Worm (Caenorhabditis elegans) whole organism, midembryonic: ENCODE data around the gene W04G3.11.

ENCODE experiments used
- T22C8.4 ChIP-seq: fragments of 200-800 bp; sonication (Bioruptor generic); IDR thresholded peaks from 2 replicates; pipeline ENCODE4 v1.3.6; 2022; ENCODE audit warnings: missing genetic modification characterization, missing compliant biosample characterization
- cog-1 ChIP-seq: sonication (generic microtip); optimal IDR thresholded peaks from 2 replicates; lab custom pipeline; 2016; ENCODE audit warnings: missing genetic modification characterization, missing compliant biosample characterization
- flt-1 ChIP-seq: fragments of 200-800 bp; sonication (Bioruptor generic); IDR thresholded peaks from 2 replicates; pipeline ENCODE4 v1.3.6; 2022; ENCODE audit warnings: missing genetic modification characterization, missing compliant biosample characterization
- klf-2 ChIP-seq: fragments of 200-800 bp; sonication (Bioruptor generic); conservative IDR thresholded peaks from 2 replicates; pipeline ENCODE4 v1.3.6; 2022; ENCODE audit warnings: missing genetic modification reagents, missing genetic modification characterization, missing compliant biosample characterization
- med-1 ChIP-seq: sonication (generic microtip); optimal IDR thresholded peaks from 2 replicates; lab custom pipeline; 2017; ENCODE audit warnings: missing genetic modification characterization, mild to moderate bottlenecking, missing compliant biosample characterization, antibody characterized with exemption, missing genetic modification reagents; ENCODE audit not compliant: insufficient read depth
- ref-1 ChIP-seq: fragments of 200-800 bp; sonication (Bioruptor generic); conservative IDR thresholded peaks from 2 replicates; pipeline ENCODE4 v1.3.6; 2022; ENCODE audit warnings: missing genetic modification reagents, missing genetic modification characterization, missing compliant biosample characterization
- tab-1 ChIP-seq: fragments of 200-800 bp; sonication (Bioruptor generic); IDR thresholded peaks from 2 replicates; pipeline ENCODE4 v1.3.6; 2022; ENCODE audit warnings: missing genetic modification characterization, missing compliant biosample characterization
- ztf-23 ChIP-seq: fragments of 200-800 bp; sonication (Bioruptor generic); IDR thresholded peaks from 2 replicates; pipeline ENCODE4 v1.3.6; 2022; ENCODE audit warnings: missing genetic modification reagents, missing genetic modification characterization, missing compliant biosample characterization
- ztf-29 ChIP-seq: fragments of 200-800 bp; sonication (Bioruptor generic); IDR thresholded peaks from 2 replicates; pipeline ENCODE4 v1.3.6; 2022; ENCODE audit warnings: missing genetic modification reagents, missing genetic modification characterization, missing compliant biosample characterization

The W04G3.11 gene

ce11 chrX:11093985-11094593, 5.1 kb downstream of the W04G3.11 start:
- peak; percentile 90 for TF ChIP-seq flt-1 (GFP tag; lab: Robert Waterston, UW)
- TF ChIP-seq T22C8.4 (GFP tag; lab: Robert Waterston, UW), result peak; percentile 100
- no peak for TF ChIP-seq ref-1 (GFP tag; lab: Robert Waterston, UW)
- TF ChIP-seq tab-1, result no peak; the same call in none of the 2 replicates
- TF ChIP-seq med-1 (GFP tag; lab: Kevin White, UChicago), result peak; percentile 76
- TF ChIP-seq ztf-23 (GFP tag; lab: Robert Waterston, UW), result peak; percentile 93
- peak; percentile 69 for TF ChIP-seq ztf-29 (GFP tag; lab: Robert Waterston, UW)
- TF ChIP-seq cog-1 (tag; lab: Kevin White, UChicago), result peak; percentile 98
- peak; percentile 85 for TF ChIP-seq klf-2 (GFP tag; lab: Robert Waterston, UW)

- TF ChIP-seq cog-1 (tag; lab: Kevin White, UChicago), result peak; percentile 83
- TF ChIP-seq tab-1, result peak; percentile 90
- TF ChIP-seq ztf-29 (GFP tag; lab: Robert Waterston, UW), result peak; percentile 79
- TF ChIP-seq ref-1 (GFP tag; lab: Robert Waterston, UW), result peak; percentile 85
- peak; percentile 35 for TF ChIP-seq med-1 (GFP tag; lab: Kevin White, UChicago)
- peak; percentile 86 for TF ChIP-seq ztf-23 (GFP tag; lab: Robert Waterston, UW)
- peak; percentile 86 for TF ChIP-seq T22C8.4 (GFP tag; lab: Robert Waterston, UW)
- peak; percentile 82 for TF ChIP-seq klf-2 (GFP tag; lab: Robert Waterston, UW)
- TF ChIP-seq flt-1 (GFP tag; lab: Robert Waterston, UW), result peak; percentile 94
These were observed 6.5 kb downstream of the W04G3.11 start for ce11 chrX:11095480-11095879.

ce11 chrX:11097343-11097742, 8.3 kb downstream of the W04G3.11 start:
- TF ChIP-seq flt-1 (GFP tag; lab: Robert Waterston, UW) (no peak), tab-1 (no peak), ref-1 (GFP tag; lab: Robert Waterston, UW) (no peak), klf-2 (GFP tag; lab: Robert Waterston, UW) (no peak), ztf-29 (GFP tag; lab: Robert Waterston, UW) (no peak), cog-1 (tag; lab: Kevin White, UChicago) (no peak), T22C8.4 (GFP tag; lab: Robert Waterston, UW) (no peak), med-1 (GFP tag; lab: Kevin White, UChicago) (no peak), ztf-23 (GFP tag; lab: Robert Waterston, UW) (no peak)

ce11 chrX:11098086-11098485, 9.1 kb downstream of the W04G3.11 start, which contains the start of gene W02H3.3:
W02H3.3 (minus strand) TSS chrX:11098186.
- TF ChIP-seq flt-1 (GFP tag; lab: Robert Waterston, UW), result no peak
- no peak for TF ChIP-seq ztf-29 (GFP tag; lab: Robert Waterston, UW)
- TF ChIP-seq cog-1 (tag; lab: Kevin White, UChicago), result no peak
- TF ChIP-seq ztf-23 (GFP tag; lab: Robert Waterston, UW), result no peak
- no peak for TF ChIP-seq T22C8.4 (GFP tag; lab: Robert Waterston, UW)
- TF ChIP-seq med-1 (GFP tag; lab: Kevin White, UChicago), result no peak
- TF ChIP-seq ref-1 (GFP tag; lab: Robert Waterston, UW), result no peak
- TF ChIP-seq klf-2 (GFP tag; lab: Robert Waterston, UW), result no peak
- TF ChIP-seq tab-1, result no peak

- TF ChIP-seq tab-1 (no peak), cog-1 (tag; lab: Kevin White, UChicago) (no peak), klf-2 (GFP tag; lab: Robert Waterston, UW) (no peak), T22C8.4 (GFP tag; lab: Robert Waterston, UW) (no peak), ref-1 (GFP tag; lab: Robert Waterston, UW) (no peak)
These were observed 14.2 kb downstream of the W04G3.11 start for ce11 chrX:11103173-11103572.

ce11 chrX:11104883-11105629, 16.1 kb downstream of the W04G3.11 start, which contains the start of gene W02H3.1:
W02H3.1 (minus strand) TSS chrX:11105460.
- TF ChIP-seq tab-1 (no peak), med-1 (GFP tag; lab: Kevin White, UChicago) (no peak), T22C8.4 (GFP tag; lab: Robert Waterston, UW) (no peak), flt-1 (GFP tag; lab: Robert Waterston, UW) (no peak), klf-2 (GFP tag; lab: Robert Waterston, UW) (no peak), ztf-29 (GFP tag; lab: Robert Waterston, UW) (no peak)

ce11 chrX:11107076-11107475, 18.1 kb downstream of the W04G3.11 start, which contains the start of gene clc-17:
clc-17 (plus strand) TSS chrX:11107376.
- no peak for TF ChIP-seq med-1 (GFP tag; lab: Kevin White, UChicago)
- TF ChIP-seq klf-2 (GFP tag; lab: Robert Waterston, UW), result no peak
- TF ChIP-seq flt-1 (GFP tag; lab: Robert Waterston, UW), result no peak
- no peak for TF ChIP-seq ztf-29 (GFP tag; lab: Robert Waterston, UW)
- no peak for TF ChIP-seq ztf-23 (GFP tag; lab: Robert Waterston, UW)
- TF ChIP-seq cog-1 (tag; lab: Kevin White, UChicago), result no peak
- no peak for TF ChIP-seq tab-1
- TF ChIP-seq T22C8.4 (GFP tag; lab: Robert Waterston, UW), result no peak
- no peak for TF ChIP-seq ref-1 (GFP tag; lab: Robert Waterston, UW)

- TF ChIP-seq med-1 (GFP tag; lab: Kevin White, UChicago) (no peak), ref-1 (GFP tag; lab: Robert Waterston, UW) (no peak), klf-2 (GFP tag; lab: Robert Waterston, UW) (no peak), ztf-23 (GFP tag; lab: Robert Waterston, UW) (no peak), ztf-29 (GFP tag; lab: Robert Waterston, UW) (no peak), tab-1 (no peak), cog-1 (tag; lab: Kevin White, UChicago) (no peak), T22C8.4 (GFP tag; lab: Robert Waterston, UW) (no peak), flt-1 (GFP tag; lab: Robert Waterston, UW) (no peak)
These were observed 20.2 kb downstream of the W04G3.11 start, which contains the start of gene grd-1 for ce11 chrX:11109200-11109599. grd-1 (plus strand) TSS chrX:11109440.
